Fruit fly (Drosophila melanogaster): ENCODE data around the gene ERp44.

Gene ERp44

dm6 chrX:16279340-16279941 is 18.1 kb downstream of the ERp44 start (continued):
- peak; percentile 67 for TF ChIP-seq CG3281 (GFP tag; optimal IDR thresholded peaks at IDR 0.05)
- no peak for TF ChIP-seq CG30020 (tag; optimal IDR thresholded peaks at IDR 0.05)
- peak; percentile 91 for TF ChIP-seq H15 (GFP tag; IDR thresholded peaks at IDR 0.05)
- peak; percentile 93 for TF ChIP-seq jumu (GFP tag; optimal IDR thresholded peaks at IDR 0.05)
- peak; percentile 32 for TF ChIP-seq kay (GFP tag; optimal IDR thresholded peaks at IDR 0.05)
- peak in 1 of 2 experiments; percentile 8 for TF ChIP-seq crp (GFP tag; optimal IDR thresholded peaks at IDR 0.05)
- peak; percentile 74 for TF ChIP-seq CG30403 (GFP tag; optimal IDR thresholded peaks at IDR 0.05)
- TF ChIP-seq Bdp1 (GFP tag; optimal IDR thresholded peaks at IDR 0.05), result peak; percentile 31
- peak; percentile 62 for TF ChIP-seq CG10147 (GFP tag; optimal IDR thresholded peaks at IDR 0.05)
- peak; percentile 89 for TF ChIP-seq CG7372 (GFP tag; IDR thresholded peaks at IDR 0.05)
- peak; percentile 71 for TF ChIP-seq CG8089 (GFP tag; optimal IDR thresholded peaks at IDR 0.05)
- TF ChIP-seq CG2199 (GFP tag; IDR thresholded peaks at IDR 0.05), result peak; percentile 84
- peak; percentile 80 for TF ChIP-seq bcd (GFP tag; optimal IDR thresholded peaks at IDR 0.05)
- TF ChIP-seq Opbp (GFP tag; IDR thresholded peaks at IDR 0.05; ENCODE audit: partially characterized antibody), result peak; percentile 56; the same call in 2 of the 3 replicates
- TF ChIP-seq CG6813 (GFP tag; optimal IDR thresholded peaks at IDR 0.05), result peak; percentile 46
- peak; percentile 89 for TF ChIP-seq H2.0 (GFP tag; IDR thresholded peaks at IDR 0.05)
- peak; percentile 87 for TF ChIP-seq Camta (GFP tag; optimal IDR thresholded peaks at IDR 0.05)
- peak; percentile 58 for TF ChIP-seq nerfin-1 (tag; optimal IDR thresholded peaks at IDR 0.05)
- TF ChIP-seq sens (GFP tag), result peak; percentile 99
- peak; percentile 49 for TF ChIP-seq CG31441 (GFP tag; IDR thresholded peaks at IDR 0.05)
- TF ChIP-seq CG16863 (GFP tag; optimal IDR thresholded peaks at IDR 0.05), result peak; percentile 64
- TF ChIP-seq CG1529 (GFP tag; optimal IDR thresholded peaks at IDR 0.05), result peak; percentile 47
- TF ChIP-seq CG10267 (tag; optimal IDR thresholded peaks at IDR 0.05), result peak; percentile 17
- peak; percentile 19 for TF ChIP-seq pros (GFP tag; optimal IDR thresholded peaks at IDR 0.05)
- peak; percentile 81 for TF ChIP-seq Hsf (GFP tag; optimal IDR thresholded peaks at IDR 0.05)
- no peak for TF ChIP-seq CG34224 (GFP tag; IDR thresholded peaks at IDR 0.05; ENCODE audit: partially characterized antibody)
- TF ChIP-seq Bteb2 (GFP tag; optimal IDR thresholded peaks at IDR 0.05), result peak; percentile 22
- TF ChIP-seq Sox102F (GFP tag; optimal IDR thresholded peaks at IDR 0.05), result peak; percentile 79
- peak; percentile 84 for TF ChIP-seq danr (GFP tag; IDR thresholded peaks at IDR 0.05)
- peak; percentile 53 for TF ChIP-seq CG15601 (tag; optimal IDR thresholded peaks at IDR 0.05)
- TF ChIP-seq CG1832 (GFP tag; optimal IDR thresholded peaks at IDR 0.05), result no peak
- peak; percentile 39 for TF ChIP-seq Lhr (GFP tag; optimal IDR thresholded peaks at IDR 0.05)
- TF ChIP-seq Six4 (GFP tag; optimal IDR thresholded peaks at IDR 0.05), result peak; percentile 58
- TF ChIP-seq esg (GFP tag; conservative IDR thresholded peaks at IDR 0.05), result peak; percentile 90
- TF ChIP-seq zen (tag; optimal IDR thresholded peaks at IDR 0.05), result peak; percentile 64
- peak; percentile 90 for TF ChIP-seq ara (GFP tag; IDR thresholded peaks at IDR 0.05)
- 0 out of 3 replicates have a peak, but pooled peaks have one; percentile 35 for TF ChIP-seq CG6791 (GFP tag; IDR thresholded peaks at IDR 0.05; ENCODE audit: partially characterized antibody)
- 0 out of 2 replicates have a peak, but pooled peaks have one; percentile 18 for TF ChIP-seq CG4360 (GFP tag; IDR thresholded peaks at IDR 0.05)
- TF ChIP-seq chm (GFP tag; IDR thresholded peaks at IDR 0.05), result peak; percentile 82
- peak; percentile 69 for TF ChIP-seq CG1602 (GFP tag; optimal IDR thresholded peaks at IDR 0.05)
- peak; percentile 88 for TF ChIP-seq Optix (GFP tag; IDR thresholded peaks at IDR 0.05)
- peak; percentile 93 for TF ChIP-seq zfh1 (GFP tag; IDR thresholded peaks at IDR 0.05)
- peak; percentile 16 for TF ChIP-seq CG10543 (GFP tag; optimal IDR thresholded peaks at IDR 0.05)
- peak; percentile 73; the same call in 1 of the 3 replicates for TF ChIP-seq sr (GFP tag; IDR thresholded peaks at IDR 0.05)
- TF ChIP-seq CG5953 (GFP tag; IDR thresholded peaks at IDR 0.05), result peak; percentile 83
- peak; percentile 68 for TF ChIP-seq NK7.1 (GFP tag; optimal IDR thresholded peaks at IDR 0.05)
- TF ChIP-seq Oli (tag; optimal IDR thresholded peaks at IDR 0.05), result peak; percentile 82
- TF ChIP-seq sisA (GFP tag; IDR thresholded peaks at IDR 0.05), result peak; percentile 94
- TF ChIP-seq trem (tag; optimal IDR thresholded peaks at IDR 0.05), result peak; percentile 23

All from whole organism, embryonic.